Worm (Caenorhabditis elegans) whole organism, L4 larva: ENCODE measurements around the gene Y55F3BR.6.

Experiments used
- aha-1 ChIP-seq: fragments of 150-350 bp; peaks from one replicate; lab custom pipeline; 2014; ENCODE audit warnings: missing biosample characterization, missing genetic modification characterization
- ama-1 ChIP-seq: fragments of 150-350 bp; optimal IDR thresholded peaks from 2 replicates; lab custom pipeline; 2014; ENCODE audit warnings: inconsistent platforms, mixed read lengths
- ceh-28 ChIP-seq: fragments of 150-350 bp; optimal IDR thresholded peaks from 2 replicates; lab custom pipeline; 2014; ENCODE audit warnings: missing biosample characterization, missing genetic modification reagents, missing genetic modification characterization
- egl-27 ChIP-seq: sonication (generic microtip); optimal IDR thresholded peaks from 3 replicates; lab custom pipeline; 2017; ENCODE audit warnings: missing biosample characterization, missing genetic modification reagents, missing genetic modification characterization
- fkh-10 ChIP-seq: fragments of 150-350 bp; optimal IDR thresholded peaks from 2 replicates; lab custom pipeline; 2014; ENCODE audit warnings: missing biosample characterization, missing genetic modification reagents, missing genetic modification characterization
- hif-1 ChIP-seq, 2 experiments: sonication (generic microtip); optimal IDR thresholded peaks; 2 replicates each; lab custom pipeline; 2016 to 2017; ENCODE audit warnings: missing compliant biosample characterization in 2 of 2, missing genetic modification characterization in 2 of 2, missing genetic modification reagents in 2 of 2, missing genotype in 2 of 2, mild to moderate bottlenecking in 1 of 2
- lir-3 ChIP-seq: sonication (generic microtip); optimal IDR thresholded peaks from 2 replicates; lab custom pipeline; 2016; ENCODE audit warnings: mild to moderate bottlenecking, missing genetic modification characterization, missing compliant biosample characterization
- pqm-1 ChIP-seq: sonication (generic microtip); optimal IDR thresholded peaks from 2 replicates; lab custom pipeline; 2017; ENCODE audit warnings: missing biosample characterization, missing genetic modification characterization
- unc-130 ChIP-seq: sonication (generic microtip); optimal IDR thresholded peaks from 2 replicates; lab custom pipeline; 2016; ENCODE audit warnings: missing genetic modification reagents, missing genetic modification characterization, missing compliant biosample characterization
- zag-1 ChIP-seq: fragments of 150-350 bp; optimal IDR thresholded peaks from 2 replicates; lab custom pipeline; 2014; ENCODE audit warnings: missing biosample characterization, missing genetic modification characterization

- no peak for TF ChIP-seq unc-130 (GFP tag; lab: Kevin White, UChicago)
- no peak for TF ChIP-seq aha-1 (tag; lab: Kevin White, UChicago)
- TF ChIP-seq lir-3 (tag; lab: Kevin White, UChicago), result no peak
- no peak for TF ChIP-seq zag-1
- no peak for TF ChIP-seq egl-27 (tag; lab: Kevin White, UChicago)
- no peak for TF ChIP-seq pqm-1
- TF ChIP-seq fkh-10, result no peak
- no peak for TF ChIP-seq ceh-28 (tag; lab: Kevin White, UChicago)
- TF ChIP-seq hif-1 (tag; optimal IDR thresholded peaks at IDR 0.05; lab: Kevin White, UChicago), result no peak
- TF ChIP-seq ama-1 (lab: Kevin White, UChicago), result no peak
Observed at ce11 chrIV:873174-873788, 31.4 kb upstream of the Y55F3BR.6 start.
